Worm (Caenorhabditis elegans) whole organism, L2 larva: ENCODE measurements around the gene hot-8.

Experiments
- Y55F3AM.14 ChIP-seq: fragments of 200-800 bp; sonication (Bioruptor generic); optimal IDR thresholded peaks from 2 replicates; lab custom pipeline; 2018; ENCODE audit warnings: mild to moderate bottlenecking, missing genetic modification characterization, missing compliant biosample characterization
- ZK546.5 ChIP-seq: sonication (generic microtip); optimal IDR thresholded peaks from 2 replicates; lab custom pipeline; 2017; ENCODE audit warnings: missing biosample characterization, missing genetic modification characterization
- alr-1 ChIP-seq: fragments of 150-350 bp; optimal IDR thresholded peaks from 2 replicates; lab custom pipeline; 2014; ENCODE audit warnings: missing biosample characterization, missing genetic modification characterization
- aly-2 ChIP-seq: fragments of 150-350 bp; optimal IDR thresholded peaks from 2 replicates; lab custom pipeline; 2014; ENCODE audit warnings: missing biosample characterization, missing genetic modification characterization
- ama-1 ChIP-seq: fragments of 150-350 bp; optimal IDR thresholded peaks from 2 replicates; lab custom pipeline; 2018; ENCODE audit warnings: inconsistent platforms
- ceh-16 ChIP-seq: fragments of 150-350 bp; optimal IDR thresholded peaks from 2 replicates; lab custom pipeline; 2014; ENCODE audit warnings: missing biosample characterization, missing genetic modification characterization
- crh-2 ChIP-seq: sonication (generic microtip); optimal IDR thresholded peaks from 2 replicates; lab custom pipeline; 2017; ENCODE audit warnings: missing biosample characterization, missing genetic modification characterization
- egl-27 ChIP-seq: sonication (generic microtip); optimal IDR thresholded peaks from 3 replicates; lab custom pipeline; 2017; ENCODE audit warnings: missing biosample characterization, missing genetic modification reagents, missing genetic modification characterization
- elt-1 ChIP-seq: fragments of 150-350 bp; optimal IDR thresholded peaks from 2 replicates; lab custom pipeline; 2014; ENCODE audit warnings: missing biosample characterization, missing genetic modification characterization
- fos-1 ChIP-seq: fragments of 150-350 bp; optimal IDR thresholded peaks from 2 replicates; lab custom pipeline; 2014; ENCODE audit warnings: missing biosample characterization, missing genetic modification characterization
- lin-11 ChIP-seq: fragments of 150-350 bp; sonication (generic microtip); optimal IDR thresholded peaks from 2 replicates; lab custom pipeline; 2014; ENCODE audit warnings: missing biosample characterization, missing genetic modification characterization, inconsistent platforms, mixed read lengths
- mab-5 ChIP-seq: fragments of 150-350 bp; optimal IDR thresholded peaks from 2 replicates; lab custom pipeline; 2014; ENCODE audit warnings: missing biosample characterization, missing genetic modification characterization
- mbf-1 ChIP-seq: sonication (generic microtip); optimal IDR thresholded peaks from 2 replicates; lab custom pipeline; 2017; ENCODE audit warnings: missing biosample characterization, missing genetic modification characterization
- mdl-1 ChIP-seq, 2 experiments: fragments of 150-350 bp in 1 of 2; sonication (generic microtip) in 1 of 2; optimal IDR thresholded peaks; 2 replicates each; lab custom pipeline; 2017; ENCODE audit warnings: missing biosample characterization in 2 of 2, missing genetic modification characterization in 2 of 2
- nhr-12 ChIP-seq: fragments of 150-350 bp; optimal IDR thresholded peaks from 2 replicates; lab custom pipeline; 2014; ENCODE audit warnings: missing biosample characterization, missing genetic modification characterization
- nhr-129 ChIP-seq: fragments of 150-350 bp; optimal IDR thresholded peaks from 2 replicates; lab custom pipeline; 2014; ENCODE audit warnings: missing biosample characterization, missing genetic modification characterization
- nhr-21 ChIP-seq: fragments of 150-350 bp; optimal IDR thresholded peaks from 2 replicates; lab custom pipeline; 2014; ENCODE audit warnings: missing biosample characterization, missing genetic modification characterization
- nhr-23 ChIP-seq: fragments of 150-350 bp; optimal IDR thresholded peaks from 2 replicates; lab custom pipeline; 2014; ENCODE audit warnings: missing biosample characterization, missing genetic modification reagents, missing genetic modification characterization
- nhr-237 ChIP-seq: fragments of 150-350 bp; optimal IDR thresholded peaks from 2 replicates; lab custom pipeline; 2014; ENCODE audit warnings: missing biosample characterization, missing genetic modification characterization
- nhr-25 ChIP-seq: fragments of 150-350 bp; sonication (generic microtip); optimal IDR thresholded peaks from 3 replicates; lab custom pipeline; 2014; ENCODE audit warnings: missing biosample characterization, missing genetic modification characterization
- nhr-6 ChIP-seq: fragments of 150-350 bp; optimal IDR thresholded peaks from 2 replicates; lab custom pipeline; 2014; ENCODE audit warnings: missing biosample characterization, missing genetic modification characterization
- peb-1 ChIP-seq: fragments of 150-350 bp; optimal IDR thresholded peaks from 2 replicates; lab custom pipeline; 2014; ENCODE audit warnings: missing biosample characterization, missing genetic modification characterization
- sem-4 ChIP-seq: fragments of 150-350 bp; optimal IDR thresholded peaks from 2 replicates; lab custom pipeline; 2014; ENCODE audit warnings: missing biosample characterization, missing genetic modification reagents, missing genetic modification characterization
- sma-3 ChIP-seq: sonication (generic microtip); optimal IDR thresholded peaks from 2 replicates; lab custom pipeline; 2016; ENCODE audit warnings: missing genetic modification reagents, missing genetic modification characterization, missing compliant biosample characterization
- sma-9 ChIP-seq, 2 experiments: fragments of 150-350 bp in 1 of 2; sonication (generic microtip) in 1 of 2; optimal IDR thresholded peaks; 2 replicates each; lab custom pipeline; 2014 to 2016; ENCODE audit warnings: missing genetic modification characterization in 2 of 2, mild to moderate bottlenecking in 1 of 2, missing biosample characterization in 1 of 2, missing compliant biosample characterization in 1 of 2, missing genetic modification reagents in 1 of 2, moderate library complexity in 1 of 2
- unc-55 ChIP-seq: fragments of 150-350 bp; sonication (generic microtip); optimal IDR thresholded peaks from 3 replicates; lab custom pipeline; 2014; ENCODE audit warnings: missing biosample characterization, missing genetic modification reagents, missing genetic modification characterization
- unc-62 ChIP-seq: fragments of 150-350 bp; optimal IDR thresholded peaks from 2 replicates; lab custom pipeline; 2014; ENCODE audit warnings: missing biosample characterization, missing genetic modification reagents, missing genetic modification characterization
- ztf-11 ChIP-seq: sonication (generic microtip); optimal IDR thresholded peaks from 2 replicates; lab custom pipeline; 2017; ENCODE audit warnings: missing biosample characterization, missing genetic modification characterization
- ztf-4 ChIP-seq: fragments of 150-350 bp; optimal IDR thresholded peaks from 2 replicates; lab custom pipeline; 2014; ENCODE audit warnings: missing biosample characterization, missing genetic modification characterization

The hot-8 gene

ce11 chrX:1162019-1162418, 18.1 kb upstream of the hot-8 start, which contains the start of gene tmc-1:
tmc-1 (plus strand) TSS chrX:1162207.
- TF ChIP-seq ztf-11 (tag; lab: Kevin White, UChicago), result no peak
- TF ChIP-seq alr-1 (tag; lab: Kevin White, UChicago), result no peak

ce11 chrX:1167234-1167633, 12.8 kb upstream of the hot-8 start:
- no peak for TF ChIP-seq nhr-21 (tag; lab: Kevin White, UChicago)
- TF ChIP-seq sem-4 (tag; lab: Kevin White, UChicago), result no peak
- peak; percentile 54 for TF ChIP-seq nhr-129
- no peak for TF ChIP-seq aly-2 (tag; lab: Kevin White, UChicago)
- TF ChIP-seq, all 48 proteins: peak for 1

- TF ChIP-seq nhr-129, result no peak
Measured at ce11 chrX:1171617-1172016, 8.5 kb upstream of the hot-8 start.

DNA sequence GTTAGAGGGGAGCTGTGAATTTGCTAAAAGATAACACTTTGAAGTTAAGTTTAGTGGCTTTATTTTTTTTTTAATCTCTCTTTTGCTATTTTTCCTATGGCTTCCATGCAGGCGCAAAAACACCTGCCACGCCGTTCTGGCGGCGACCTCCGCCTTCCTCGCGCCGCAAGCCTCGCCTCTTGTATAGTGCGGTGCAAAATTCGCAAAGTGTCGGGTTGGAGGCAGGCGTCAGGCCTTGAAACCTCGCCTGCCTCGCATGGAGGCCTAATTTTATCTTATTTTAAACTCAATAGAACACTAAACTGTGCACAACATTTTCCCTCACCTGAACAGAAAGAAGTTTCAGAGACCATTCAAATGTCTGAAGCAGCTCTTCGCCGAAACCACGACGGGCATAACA, 8.1 kb upstream of the hot-8 start:
- TF ChIP-seq ztf-11 (tag; lab: Kevin White, UChicago) (no peak), Y55F3AM.14 (GFP tag; lab: Kevin White, UChicago) (no peak), alr-1 (tag; lab: Kevin White, UChicago) (no peak), sma-9 (GFP tag; optimal IDR thresholded peaks at IDR 0.05; lab: Kevin White, UChicago) (no peak), sma-9 (tag; optimal IDR thresholded peaks at IDR 0.05; lab: Kevin White, UChicago) (no peak), ztf-4 (tag; lab: Kevin White, UChicago) (no peak), crh-2 (tag; lab: Kevin White, UChicago) (no peak), lin-11 (tag; lab: Kevin White, UChicago) (no peak), sma-3 (no peak), nhr-25 (tag; lab: Kevin White, UChicago) (no peak), egl-27 (tag; lab: Kevin White, UChicago) (no peak), unc-55 (GFP tag; lab: Kevin White, UChicago) (no peak), unc-62 (GFP tag; lab: Kevin White, UChicago) (no peak), peb-1 (no peak)

DNA sequence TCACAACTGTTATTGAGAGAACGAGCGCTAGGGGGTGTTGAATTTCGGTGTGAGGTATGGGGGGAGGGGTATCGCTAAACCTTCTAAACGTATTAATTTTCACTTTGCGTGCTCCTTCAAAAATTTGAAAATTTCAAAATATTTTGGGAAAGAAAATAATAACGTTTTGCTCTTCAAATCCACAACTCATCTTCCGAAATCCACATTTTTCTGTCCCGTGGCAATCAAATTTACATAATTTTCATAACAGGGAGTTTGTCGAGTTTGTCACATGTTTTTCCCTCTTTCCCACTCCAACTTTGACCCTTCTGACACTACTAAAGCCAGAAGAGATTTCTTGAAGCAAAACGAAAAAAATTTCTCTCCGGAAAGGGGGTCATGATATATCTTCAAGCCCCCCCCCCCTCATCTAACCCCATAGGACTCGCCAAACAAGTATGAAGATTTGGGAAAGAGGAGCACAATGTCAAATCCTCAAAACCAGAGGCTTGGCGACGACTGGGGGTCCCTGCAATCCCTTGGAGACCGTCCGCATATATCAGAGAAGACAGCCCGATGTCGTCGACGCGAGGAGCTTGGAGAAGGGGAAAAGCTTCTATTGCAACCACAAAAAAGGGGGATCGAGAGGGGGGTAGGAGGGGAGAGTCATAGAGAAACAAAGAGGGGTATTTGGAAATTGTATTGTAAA, 1.3 kb downstream of the hot-8 start:
- TF ChIP-seq nhr-129, result no peak
- TF ChIP-seq mab-5, result peak; percentile 40

- no peak for TF ChIP-seq nhr-237
- no peak for TF ChIP-seq nhr-12
- TF ChIP-seq nhr-6 (tag; lab: Kevin White, UChicago), result no peak
- TF ChIP-seq fos-1, result no peak
- no peak for TF ChIP-seq nhr-25 (tag; lab: Kevin White, UChicago)
- TF ChIP-seq mbf-1 (tag; lab: Kevin White, UChicago), result no peak
- TF ChIP-seq peb-1, result no peak
- TF ChIP-seq ztf-11 (tag; lab: Kevin White, UChicago), result no peak
- TF ChIP-seq ZK546.5 (tag; lab: Kevin White, UChicago), result no peak
- no peak for TF ChIP-seq egl-27 (tag; lab: Kevin White, UChicago)
Measured at ce11 chrX:1183258-1183657, 3.2 kb downstream of the hot-8 start.

DNA sequence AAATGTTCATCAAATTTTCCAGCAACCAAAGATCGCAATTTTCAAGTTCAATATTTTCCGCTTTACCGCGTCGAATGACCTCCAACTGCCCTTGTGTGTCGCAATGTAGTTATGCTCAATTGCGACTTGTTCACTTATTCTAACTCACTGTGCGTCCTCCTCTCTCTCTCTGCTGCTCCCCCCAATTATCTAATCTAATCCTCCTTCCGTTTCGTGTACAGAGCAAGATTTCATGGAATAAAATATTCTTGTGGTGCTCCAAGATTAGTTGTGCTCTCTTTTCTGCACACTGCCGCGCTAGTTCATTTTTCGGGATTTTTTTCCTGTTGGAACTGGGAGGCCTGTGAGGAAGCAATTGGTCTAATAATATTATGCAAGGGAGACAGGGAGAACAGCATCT, 3.9 kb downstream of the hot-8 start:
- TF ChIP-seq peb-1 (no peak), elt-1 (tag; lab: Kevin White, UChicago) (no peak), mdl-1 (tag; optimal IDR thresholded peaks at IDR 0.05; lab: Kevin White, UChicago) (no peak), mbf-1 (tag; lab: Kevin White, UChicago) (no peak), lin-11 (tag; lab: Kevin White, UChicago) (no peak), egl-27 (tag; lab: Kevin White, UChicago) (no peak), ceh-16 (tag; lab: Kevin White, UChicago) (no peak), ama-1 (no peak), nhr-23 (tag; lab: Kevin White, UChicago) (no peak)
